Worm (Caenorhabditis elegans) whole organism, L4 larva: ENCODE measurements around the gene skpo-1.

Experiments
- F37D6.2 ChIP-seq: sonication (generic microtip); optimal IDR thresholded peaks from 2 replicates; lab custom pipeline; 2016; ENCODE audit warnings: mild to moderate bottlenecking, missing genetic modification characterization, missing compliant biosample characterization
- R02D3.7 ChIP-seq: fragments of 150-350 bp; sonication (generic microtip); optimal IDR thresholded peaks from 3 replicates; lab custom pipeline; 2014; ENCODE audit warnings: missing biosample characterization, missing genetic modification characterization
- T26A8.4 ChIP-seq: fragments of 200-800 bp; sonication (Bioruptor generic); IDR thresholded peaks from 2 replicates; pipeline ENCODE4 v1.3.6; 2022; ENCODE audit warnings: missing genetic modification characterization, missing compliant biosample characterization
- Y105C5A.15 ChIP-seq: fragments of 200-800 bp; sonication (Bioruptor generic); IDR thresholded peaks from 2 replicates; pipeline ENCODE4 v1.3.6; 2022; ENCODE audit warnings: missing genetic modification characterization, missing compliant biosample characterization
- Y5F2A.4 ChIP-seq: fragments of 200-800 bp; sonication (Bioruptor generic); optimal IDR thresholded peaks from 2 replicates; lab custom pipeline; 2018; ENCODE audit warnings: mild to moderate bottlenecking, missing genetic modification characterization, missing compliant biosample characterization
- Y75B8A.6 ChIP-seq: fragments of 200-800 bp; sonication (Bioruptor generic); IDR thresholded peaks from 2 replicates; pipeline ENCODE4 v1.3.6; 2022; ENCODE audit warnings: missing genetic modification reagents, missing genetic modification characterization, missing compliant biosample characterization
- ZK337.2 ChIP-seq: fragments of 200-800 bp; sonication (Bioruptor generic); IDR thresholded peaks from 2 replicates; pipeline ENCODE4 v1.3.6; 2022; ENCODE audit warnings: missing genetic modification reagents, missing genetic modification characterization, missing compliant biosample characterization
- ZK546.5 ChIP-seq, 2 experiments: sonication (generic microtip); optimal IDR thresholded peaks; 2 replicates each; lab custom pipeline; 2017; ENCODE audit warnings: missing biosample characterization in 2 of 2, missing genetic modification characterization in 2 of 2
- arid-1 ChIP-seq: fragments of 200-800 bp; sonication (Bioruptor generic); conservative IDR thresholded peaks from 2 replicates; pipeline ENCODE4 v1.3.6; 2022; ENCODE audit warnings: missing genetic modification reagents, missing genetic modification characterization, missing compliant biosample characterization
- daf-16 ChIP-seq, 3 experiments: sonication (generic microtip); optimal IDR thresholded peaks; 2 replicates each; lab custom pipeline; 2016 to 2017; ENCODE audit warnings: missing genetic modification characterization in 3 of 3, missing genetic modification reagents in 3 of 3, mild to moderate bottlenecking in 2 of 3, missing compliant biosample characterization in 2 of 3, missing biosample characterization in 1 of 3, moderate library complexity in 1 of 3
- dmd-6 ChIP-seq: fragments of 200-800 bp; sonication (Bioruptor generic); IDR thresholded peaks from 2 replicates; pipeline ENCODE4 v1.3.6; 2022; ENCODE audit warnings: missing genetic modification reagents, missing genetic modification characterization, missing compliant biosample characterization
- dmd-9 ChIP-seq: fragments of 200-800 bp; sonication (Bioruptor generic); IDR thresholded peaks from 2 replicates; pipeline ENCODE4 v1.3.6; 2022; ENCODE audit warnings: missing genetic modification reagents, missing genetic modification characterization, missing compliant biosample characterization
- duxl-1 ChIP-seq: sonication (generic microtip); optimal IDR thresholded peaks from 2 replicates; lab custom pipeline; 2016; ENCODE audit warnings: mild to moderate bottlenecking, missing genetic modification characterization, moderate library complexity, missing compliant biosample characterization; ENCODE audit not compliant: poor library complexity
- dve-1 ChIP-seq: sonication (generic microtip); optimal IDR thresholded peaks from 2 replicates; lab custom pipeline; 2017; ENCODE audit warnings: antibody characterized with exemption, mild to moderate bottlenecking, missing genetic modification characterization, missing compliant biosample characterization; ENCODE audit not compliant: insufficient read depth
- egl-43 ChIP-seq: fragments of 200-800 bp; sonication (Bioruptor generic); IDR thresholded peaks from 2 replicates; pipeline ENCODE4 v1.3.6; 2022; ENCODE audit warnings: missing genetic modification reagents, missing genetic modification characterization, missing compliant biosample characterization
- gei-8 ChIP-seq: fragments of 200-800 bp; sonication (Bioruptor generic); optimal IDR thresholded peaks from 2 replicates; lab custom pipeline; 2018; ENCODE audit warnings: mild to moderate bottlenecking, missing genetic modification characterization, missing compliant biosample characterization
- hlh-11 ChIP-seq: fragments of 200-800 bp; sonication (Bioruptor generic); optimal IDR thresholded peaks from 2 replicates; lab custom pipeline; 2018; ENCODE audit warnings: mild to moderate bottlenecking, missing genetic modification characterization, missing compliant biosample characterization
- lin-13 ChIP-seq: fragments of 150-350 bp; optimal IDR thresholded peaks from 2 replicates; lab custom pipeline; 2014; ENCODE audit warnings: missing biosample characterization, missing genetic modification reagents, missing genetic modification characterization
- mep-1 ChIP-seq: fragments of 150-350 bp; sonication (generic microtip); optimal IDR thresholded peaks from 3 replicates; lab custom pipeline; 2014; ENCODE audit warnings: missing biosample characterization, missing genetic modification characterization
- mxl-2 ChIP-seq: fragments of 200-800 bp; sonication (Bioruptor generic); conservative IDR thresholded peaks from 2 replicates; pipeline ENCODE4 v1.3.6; 2022; ENCODE audit warnings: missing genetic modification reagents, missing genetic modification characterization, missing compliant biosample characterization
- nhr-10 ChIP-seq: fragments of 150-350 bp; optimal IDR thresholded peaks from 2 replicates; lab custom pipeline; 2014; ENCODE audit warnings: missing biosample characterization, missing genetic modification characterization
- nhr-102 ChIP-seq: sonication (generic microtip); optimal IDR thresholded peaks from 2 replicates; lab custom pipeline; 2016; ENCODE audit warnings: mild to moderate bottlenecking, missing genetic modification characterization, moderate library complexity, missing compliant biosample characterization
- nhr-11 ChIP-seq: fragments of 150-350 bp; optimal IDR thresholded peaks from 2 replicates; lab custom pipeline; 2014; ENCODE audit warnings: missing biosample characterization, missing genetic modification characterization
- nhr-25 ChIP-seq: sonication (generic microtip); optimal IDR thresholded peaks from 2 replicates; lab custom pipeline; 2017; ENCODE audit warnings: missing genetic modification characterization, mild to moderate bottlenecking, missing compliant biosample characterization, antibody characterized with exemption, moderate library complexity, borderline replicate concordance; ENCODE audit not compliant: insufficient read depth
- nhr-28 ChIP-seq: fragments of 150-350 bp; optimal IDR thresholded peaks from 2 replicates; lab custom pipeline; 2014; ENCODE audit warnings: missing biosample characterization, missing genetic modification characterization
- nhr-6 ChIP-seq: fragments of 150-350 bp; optimal IDR thresholded peaks from 2 replicates; lab custom pipeline; 2014; ENCODE audit warnings: missing biosample characterization, missing genetic modification characterization
- php-3 ChIP-seq: fragments of 200-800 bp; sonication (Bioruptor generic); IDR thresholded peaks from 2 replicates; pipeline ENCODE4 v1.3.6; 2022; ENCODE audit warnings: missing genetic modification reagents, missing genetic modification characterization, missing compliant biosample characterization
- pqm-1 ChIP-seq: sonication (generic microtip); optimal IDR thresholded peaks from 2 replicates; lab custom pipeline; 2017; ENCODE audit warnings: missing biosample characterization, missing genetic modification characterization
- rbr-2 ChIP-seq: sonication (generic microtip); optimal IDR thresholded peaks from 2 replicates; lab custom pipeline; 2016; ENCODE audit warnings: missing genotype, missing genetic modification characterization, missing compliant biosample characterization
- set-16 ChIP-seq: fragments of 200-800 bp; sonication (Bioruptor generic); IDR thresholded peaks from 2 replicates; pipeline ENCODE4 v1.3.6; 2022; ENCODE audit warnings: missing genetic modification reagents, missing genetic modification characterization, missing compliant biosample characterization
- skn-1 ChIP-seq: fragments of 150-350 bp; optimal IDR thresholded peaks from 2 replicates; lab custom pipeline; 2014; ENCODE audit warnings: missing biosample characterization, missing genetic modification characterization
- snpc-1.2 ChIP-seq: fragments of 200-800 bp; sonication (Bioruptor generic); IDR thresholded peaks from 2 replicates; pipeline ENCODE4 v1.3.6; 2022; ENCODE audit warnings: missing genetic modification reagents, missing genetic modification characterization, missing compliant biosample characterization
- spr-1 ChIP-seq: sonication (generic microtip); optimal IDR thresholded peaks from 2 replicates; lab custom pipeline; 2016; ENCODE audit warnings: mild to moderate bottlenecking, missing genetic modification characterization, missing compliant biosample characterization
- unc-62 ChIP-seq, 3 experiments: fragments of 150-350 bp in 1 of 3; sonication (generic microtip); optimal IDR thresholded peaks in 2 of 3; peaks in 1 of 3; 1 replicate in 1 of 3; 2 replicates in 2 of 3; lab custom pipeline; 2014 to 2017; ENCODE audit warnings: missing biosample characterization in 3 of 3, missing genetic modification characterization in 3 of 3, missing genetic modification reagents in 3 of 3, missing genotype in 1 of 3
- vab-7 ChIP-seq: fragments of 200-800 bp; sonication (Bioruptor generic); IDR thresholded peaks from 2 replicates; pipeline ENCODE4 v1.3.6; 2022; ENCODE audit warnings: missing genetic modification reagents, missing genetic modification characterization, missing compliant biosample characterization
- ztf-7 ChIP-seq: fragments of 150-350 bp; optimal IDR thresholded peaks from 2 replicates; lab custom pipeline; 2014; ENCODE audit warnings: missing biosample characterization, missing genetic modification characterization

Gene skpo-1

DNA sequence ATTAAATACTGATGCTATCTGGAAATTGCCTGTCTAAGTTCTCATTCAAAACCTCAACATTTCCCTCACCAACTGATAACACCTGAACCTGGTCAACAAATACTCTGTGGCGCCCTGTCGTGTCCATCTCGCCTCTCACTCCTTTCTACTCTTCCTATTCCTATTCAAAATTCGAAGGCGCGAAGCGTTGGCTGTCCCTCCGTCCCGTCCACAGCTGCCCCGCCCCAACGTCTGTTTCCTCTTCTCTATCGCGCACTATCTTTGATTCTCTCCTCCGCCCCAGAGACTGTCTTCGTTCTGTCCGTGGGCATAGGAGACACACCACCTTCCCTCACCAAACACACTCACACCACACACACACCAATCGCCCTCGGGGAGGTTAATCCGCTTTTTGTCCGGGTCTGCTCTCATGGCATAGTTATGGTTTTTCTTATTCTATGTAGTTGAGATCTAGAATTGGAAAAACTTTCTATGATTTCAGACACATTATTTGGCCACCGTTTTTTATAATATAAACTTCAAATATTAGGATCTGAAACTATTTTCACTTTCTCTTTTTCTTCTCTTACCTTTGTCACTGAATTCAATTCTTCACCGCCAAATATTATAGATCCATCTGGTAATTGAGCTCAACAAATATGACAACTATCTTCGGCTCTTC lies 7.5 kb upstream of the skpo-1 start, which contains the start of gene efl-3:
TSS of gene efl-3 (plus strand) at position 611 of the 661 bp plus-strand sequence.
- TF ChIP-seq lin-13 (GFP tag; lab: Kevin White, UChicago) = no peak
- no peak for TF ChIP-seq Y75B8A.6 (GFP tag; lab: Robert Waterston, UW)
- TF ChIP-seq hlh-11 (tag; lab: Kevin White, UChicago) = peak; percentile 75
- TF ChIP-seq snpc-1.2 (GFP tag; lab: Robert Waterston, UW) = no peak
- 0 out of 2 replicates have a peak, but pooled peaks have one; percentile 23 for TF ChIP-seq php-3 (GFP tag; lab: Robert Waterston, UW)
- no peak for TF ChIP-seq daf-16 (GFP tag; optimal IDR thresholded peaks at IDR 0.05; lab: Kevin White, UChicago)
- TF ChIP-seq daf-16 (tag; optimal IDR thresholded peaks at IDR 0.05; lab: Kevin White, UChicago) = peak; percentile 77
- no peak for TF ChIP-seq R02D3.7 (tag; lab: Kevin White, UChicago)
- TF ChIP-seq unc-62 (GFP tag; optimal IDR thresholded peaks at IDR 0.05 in 1 of 2; lab: Kevin White, UChicago) = peak in 1 of 2 experiments; percentile 27
- TF ChIP-seq unc-62 (tag; optimal IDR thresholded peaks at IDR 0.05; lab: Kevin White, UChicago) = no peak
- TF ChIP-seq nhr-6 (tag; lab: Kevin White, UChicago) = no peak
- TF ChIP-seq F37D6.2 = no peak
- TF ChIP-seq arid-1 (GFP tag; lab: Robert Waterston, UW) = no peak
- TF ChIP-seq pqm-1 (tag; lab: Kevin White, UChicago) = peak; percentile 21
- TF ChIP-seq ztf-7 = no peak
- TF ChIP-seq Y5F2A.4 (GFP tag; lab: Kevin White, UChicago) = no peak
- TF ChIP-seq ZK546.5 (tag; optimal IDR thresholded peaks at IDR 0.05; lab: Kevin White, UChicago) = no peak
- TF ChIP-seq gei-8 (GFP tag; lab: Kevin White, UChicago) = no peak
- TF ChIP-seq skn-1 (tag; lab: Kevin White, UChicago) = no peak
- TF ChIP-seq egl-43 (GFP tag; lab: Robert Waterston, UW) = no peak
- TF ChIP-seq nhr-25 (tag; lab: Kevin White, UChicago) = no peak
- no peak for TF ChIP-seq dmd-9 (GFP tag; lab: Robert Waterston, UW)
- TF ChIP-seq dmd-6 (GFP tag; lab: Robert Waterston, UW) = no peak
- no peak for TF ChIP-seq nhr-102 (tag; lab: Kevin White, UChicago)
- TF ChIP-seq nhr-11 (tag; lab: Kevin White, UChicago) = no peak
- no peak for TF ChIP-seq nhr-10
- 0 out of 2 replicates have a peak, but pooled peaks have one; percentile 25 for TF ChIP-seq set-16 (GFP tag; lab: Robert Waterston, UW)
- no peak for TF ChIP-seq mep-1 (tag; lab: Kevin White, UChicago)
- no peak for TF ChIP-seq vab-7 (GFP tag; lab: Robert Waterston, UW)
- TF ChIP-seq dve-1 (tag; lab: Kevin White, UChicago) = peak; percentile 42
- peak; percentile 20 for TF ChIP-seq nhr-28 (tag; lab: Kevin White, UChicago)

ce11 chrII:8411002-8411401 lies 6.4 kb upstream of the skpo-1 start:
- TF ChIP-seq T26A8.4 = no peak

- TF ChIP-seq egl-43 (GFP tag; lab: Robert Waterston, UW) = no peak
- TF ChIP-seq mxl-2 = no peak
- TF ChIP-seq duxl-1 (tag; lab: Kevin White, UChicago) = no peak
- TF ChIP-seq unc-62 (GFP tag; optimal IDR thresholded peaks at IDR 0.05 in 1 of 2; lab: Kevin White, UChicago) = peak in 1 of 2 experiments; percentile 80
- no peak for TF ChIP-seq unc-62 (tag; optimal IDR thresholded peaks at IDR 0.05; lab: Kevin White, UChicago)
- TF ChIP-seq spr-1 (tag; lab: Kevin White, UChicago) = no peak
- no peak for TF ChIP-seq Y105C5A.15 (GFP tag; lab: Robert Waterston, UW)
- TF ChIP-seq rbr-2 = no peak
- TF ChIP-seq nhr-25 (tag; lab: Kevin White, UChicago) = peak; percentile 32
- no peak for TF ChIP-seq ZK337.2 (GFP tag; lab: Robert Waterston, UW)
Measured at ce11 chrII:8409538-8409937, 4.9 kb upstream of the skpo-1 start.
